Worm (Caenorhabditis elegans) whole organism, L1 larva: ENCODE data around the gene F33D4.6.

Source experiments
- elt-3 ChIP-seq, 6 experiments: fragments of 150-350 bp in 1 of 6; sonication (generic microtip); optimal IDR thresholded peaks; 2 replicates each; lab custom pipeline; 2017 to 2018; ENCODE audit warnings: missing biosample characterization in 6 of 6, missing genetic modification characterization in 6 of 6, inconsistent platforms in 1 of 6
- irx-1 ChIP-seq: sonication (generic microtip); optimal IDR thresholded peaks from 2 replicates; lab custom pipeline; 2016; ENCODE audit warnings: missing genetic modification characterization, missing compliant biosample characterization
- lin-13 ChIP-seq: fragments of 150-350 bp; optimal IDR thresholded peaks from 2 replicates; lab custom pipeline; 2014; ENCODE audit warnings: missing biosample characterization, missing genetic modification reagents, missing genetic modification characterization
- lsy-2 ChIP-seq, 2 experiments: fragments of 150-350 bp; optimal IDR thresholded peaks; 2 replicates each; lab custom pipeline; 2014; ENCODE audit warnings: missing biosample characterization in 2 of 2, missing genetic modification characterization in 2 of 2
- sup-37 ChIP-seq: fragments of 200-800 bp; sonication (Bioruptor generic); optimal IDR thresholded peaks from 2 replicates; lab custom pipeline; 2018; ENCODE audit warnings: mild to moderate bottlenecking, missing genetic modification characterization, missing compliant biosample characterization

- no peak for TF ChIP-seq irx-1 (tag; lab: Kevin White, UChicago)
- no peak for TF ChIP-seq sup-37
- TF ChIP-seq elt-3 (tag; optimal IDR thresholded peaks at IDR 0.05; lab: Kevin White, UChicago): no peak
- TF ChIP-seq lsy-2 (tag; optimal IDR thresholded peaks at IDR 0.05; lab: Kevin White, UChicago): no peak
- TF ChIP-seq lin-13: no peak
Observed at ce11 chrIV:7757245-7757644, 39.4 kb upstream of the F33D4.6 start, which contains the start of gene C46A5.4.
